Worm (Caenorhabditis elegans) whole organism, young adult: ENCODE results near the gene ver-4.

Source experiments
- B0035.1 ChIP-seq: sonication (generic microtip); optimal IDR thresholded peaks from 2 replicates; lab custom pipeline; 2016; ENCODE audit warnings: missing genetic modification characterization, mild to moderate bottlenecking, missing compliant biosample characterization, missing genotype, missing genetic modification reagents
- B0261.1 ChIP-seq: sonication (generic microtip); optimal IDR thresholded peaks from 2 replicates; lab custom pipeline; 2016; ENCODE audit warnings: mild to moderate bottlenecking, missing genetic modification characterization, moderate library complexity, missing compliant biosample characterization
- C06A6.2 ChIP-seq: fragments of 200-800 bp; sonication (Bioruptor generic); conservative IDR thresholded peaks from 2 replicates; pipeline ENCODE4 v1.3.6; 2022; ENCODE audit warnings: missing genetic modification characterization, missing compliant biosample characterization
- C17E4.6 ChIP-seq: fragments of 200-800 bp; sonication (Bioruptor generic); IDR thresholded peaks from 2 replicates; pipeline ENCODE4 v1.3.6; 2022; ENCODE audit warnings: missing genetic modification reagents, missing genetic modification characterization, missing compliant biosample characterization
- F37B4.10 ChIP-seq: fragments of 200-800 bp; sonication (Bioruptor generic); IDR thresholded peaks from 2 replicates; pipeline ENCODE4 v1.3.6; 2022; ENCODE audit warnings: missing genetic modification characterization, missing compliant biosample characterization
- F52B5.7 ChIP-seq: sonication (generic microtip); optimal IDR thresholded peaks from 2 replicates; lab custom pipeline; 2016; ENCODE audit warnings: mild to moderate bottlenecking, missing genetic modification characterization, missing compliant biosample characterization
- F55B11.4 ChIP-seq: sonication (generic microtip); optimal IDR thresholded peaks from 2 replicates; lab custom pipeline; 2016; ENCODE audit warnings: missing compliant biosample characterization, missing genetic modification characterization, borderline replicate concordance; ENCODE audit not compliant: insufficient read depth
- T07F8.4 ChIP-seq: sonication (generic microtip); optimal IDR thresholded peaks from 2 replicates; lab custom pipeline; 2016; ENCODE audit warnings: mild to moderate bottlenecking, missing genetic modification characterization, moderate library complexity, missing compliant biosample characterization
- akir-1 ChIP-seq: fragments of 200-800 bp; sonication (Bioruptor generic); optimal IDR thresholded peaks from 2 replicates; lab custom pipeline; 2018; ENCODE audit warnings: mild to moderate bottlenecking, missing genetic modification characterization, moderate library complexity, missing compliant biosample characterization
- aptf-3 ChIP-seq: fragments of 200-800 bp; sonication (Bioruptor generic); IDR thresholded peaks from 2 replicates; pipeline ENCODE4 v1.3.6; 2022; ENCODE audit warnings: missing genetic modification characterization, missing compliant biosample characterization
- atf-7 ChIP-seq: sonication (generic microtip); optimal IDR thresholded peaks from 2 replicates; lab custom pipeline; 2017; ENCODE audit warnings: mild to moderate bottlenecking, missing genetic modification characterization, missing compliant biosample characterization
- athp-1 ChIP-seq: sonication (generic microtip); optimal IDR thresholded peaks from 2 replicates; lab custom pipeline; 2017; ENCODE audit warnings: mild to moderate bottlenecking, missing genetic modification characterization, missing compliant biosample characterization
- attf-5 ChIP-seq: fragments of 200-800 bp; sonication (Bioruptor generic); optimal IDR thresholded peaks from 2 replicates; lab custom pipeline; 2018; ENCODE audit warnings: mild to moderate bottlenecking, missing genetic modification characterization, missing compliant biosample characterization
- bed-2 ChIP-seq: fragments of 200-800 bp; sonication (Bioruptor generic); IDR thresholded peaks from 2 replicates; pipeline ENCODE4 v1.3.6; 2022; ENCODE audit warnings: missing genetic modification reagents, missing genetic modification characterization, missing compliant biosample characterization
- ceh-100 ChIP-seq: fragments of 200-800 bp; sonication (Bioruptor generic); IDR thresholded peaks from 2 replicates; pipeline ENCODE4 v1.3.6; 2022; ENCODE audit warnings: missing genetic modification reagents, missing genetic modification characterization, missing compliant biosample characterization
- ceh-40 ChIP-seq: fragments of 200-800 bp; sonication (Bioruptor generic); IDR thresholded peaks from 2 replicates; pipeline ENCODE4 v1.3.6; 2022; ENCODE audit warnings: missing genetic modification characterization, missing compliant biosample characterization
- ceh-79 ChIP-seq: sonication (generic microtip); optimal IDR thresholded peaks from 2 replicates; lab custom pipeline; 2017; ENCODE audit warnings: mild to moderate bottlenecking, missing genetic modification characterization, missing compliant biosample characterization
- die-1 ChIP-seq: sonication (generic microtip); optimal IDR thresholded peaks from 2 replicates; lab custom pipeline; 2016; ENCODE audit warnings: missing genotype, mild to moderate bottlenecking, missing genetic modification characterization, missing compliant biosample characterization
- dox-1 ChIP-seq: fragments of 200-800 bp; sonication (Bioruptor generic); IDR thresholded peaks from 2 replicates; pipeline ENCODE4 v1.3.6; 2022; ENCODE audit warnings: missing genetic modification reagents, missing genetic modification characterization, missing compliant biosample characterization
- dpff-1 ChIP-seq: sonication (generic microtip); optimal IDR thresholded peaks from 2 replicates; lab custom pipeline; 2017; ENCODE audit warnings: mild to moderate bottlenecking, missing genetic modification characterization, missing compliant biosample characterization
- egl-18 ChIP-seq: fragments of 200-800 bp; sonication (Bioruptor generic); IDR thresholded peaks from 2 replicates; pipeline ENCODE4 v1.3.6; 2022; ENCODE audit warnings: missing genetic modification reagents, missing genetic modification characterization, missing compliant biosample characterization
- egrh-3 ChIP-seq: fragments of 200-800 bp; sonication (Bioruptor generic); IDR thresholded peaks from 2 replicates; pipeline ENCODE4 v1.3.6; 2022; ENCODE audit warnings: missing genetic modification reagents, missing genetic modification characterization, missing compliant biosample characterization
- ekl-4 ChIP-seq: fragments of 200-800 bp; sonication (Bioruptor generic); IDR thresholded peaks from 2 replicates; pipeline ENCODE4 v1.3.6; 2022; ENCODE audit warnings: missing genetic modification reagents, missing genetic modification characterization, missing compliant biosample characterization
- fkh-3 ChIP-seq: sonication (generic microtip); optimal IDR thresholded peaks from 2 replicates; lab custom pipeline; 2016; ENCODE audit warnings: mild to moderate bottlenecking, missing genetic modification characterization, missing compliant biosample characterization
- hmg-20 ChIP-seq: fragments of 200-800 bp; sonication (Bioruptor generic); IDR thresholded peaks from 2 replicates; pipeline ENCODE4 v1.3.6; 2022; ENCODE audit warnings: missing genetic modification reagents, missing genetic modification characterization, missing compliant biosample characterization
- let-526 ChIP-seq: fragments of 200-800 bp; sonication (Bioruptor generic); IDR thresholded peaks from 2 replicates; pipeline ENCODE4 v1.3.6; 2022; ENCODE audit warnings: missing genetic modification reagents, missing genetic modification characterization, missing compliant biosample characterization
- lin-26 ChIP-seq: fragments of 200-800 bp; sonication (Bioruptor generic); IDR thresholded peaks from 2 replicates; pipeline ENCODE4 v1.3.6; 2022; ENCODE audit warnings: missing genetic modification reagents, missing genetic modification characterization, missing compliant biosample characterization
- lin-35 ChIP-seq, 3 experiments: fragments of 150-350 bp in 2 of 3; sonication (generic microtip) in 1 of 3; optimal IDR thresholded peaks; 2 replicates each; lab custom pipeline; 2014 to 2018; ENCODE audit warnings: missing biosample characterization in 3 of 3, missing genetic modification characterization in 3 of 3, missing genetic modification reagents in 3 of 3
- lin-40 ChIP-seq: sonication (generic microtip); optimal IDR thresholded peaks from 2 replicates; lab custom pipeline; 2016; ENCODE audit warnings: missing genetic modification characterization, mild to moderate bottlenecking, missing compliant biosample characterization, missing genotype, missing genetic modification reagents
- mes-4 ChIP-seq: sonication (generic microtip); optimal IDR thresholded peaks from 2 replicates; lab custom pipeline; 2016; ENCODE audit warnings: missing genotype, missing genetic modification characterization, missing compliant biosample characterization
- nfyb-1 ChIP-seq: fragments of 200-800 bp; sonication (Bioruptor generic); IDR thresholded peaks from 2 replicates; pipeline ENCODE4 v1.3.6; 2022; ENCODE audit warnings: missing genetic modification reagents, missing genetic modification characterization, missing compliant biosample characterization
- nhr-120 ChIP-seq: fragments of 200-800 bp; sonication (Bioruptor generic); IDR thresholded peaks from 2 replicates; pipeline ENCODE4 v1.3.6; 2022; ENCODE audit warnings: missing genetic modification characterization, missing compliant biosample characterization
- pbrm-1 ChIP-seq: fragments of 200-800 bp; sonication (Bioruptor generic); IDR thresholded peaks from 2 replicates; pipeline ENCODE4 v1.3.6; 2022; ENCODE audit warnings: missing genetic modification reagents, missing genetic modification characterization, missing compliant biosample characterization
- rec-8 ChIP-seq, 2 experiments: sonication (generic microtip); optimal IDR thresholded peaks; 2 replicates each; lab custom pipeline; 2016; ENCODE audit warnings: mild to moderate bottlenecking in 2 of 2, missing genetic modification characterization in 2 of 2, missing genetic modification reagents in 2 of 2, missing genotype in 2 of 2, missing biosample characterization in 1 of 2, missing compliant biosample characterization in 1 of 2, moderate library complexity in 1 of 2
- repo-1 ChIP-seq: sonication (generic microtip); optimal IDR thresholded peaks from 2 replicates; lab custom pipeline; 2017; ENCODE audit warnings: mild to moderate bottlenecking, missing genetic modification characterization, missing compliant biosample characterization
- snpc-3.4 ChIP-seq: sonication (generic microtip); optimal IDR thresholded peaks from 2 replicates; lab custom pipeline; 2017; ENCODE audit warnings: missing genetic modification characterization, mild to moderate bottlenecking, missing compliant biosample characterization, antibody characterized with exemption, moderate library complexity, missing genotype, missing genetic modification reagents
- somi-1 ChIP-seq: fragments of 200-800 bp; sonication (Bioruptor generic); optimal IDR thresholded peaks from 2 replicates; lab custom pipeline; 2018; ENCODE audit warnings: mild to moderate bottlenecking, missing genetic modification characterization, missing compliant biosample characterization
- tbx-9 ChIP-seq: sonication (generic microtip); optimal IDR thresholded peaks from 2 replicates; lab custom pipeline; 2016; ENCODE audit warnings: borderline replicate concordance, missing genetic modification characterization, inconsistent platforms, missing compliant biosample characterization
- tlf-1 ChIP-seq: fragments of 200-800 bp; sonication (Bioruptor generic); optimal IDR thresholded peaks from 2 replicates; lab custom pipeline; 2018; ENCODE audit warnings: mild to moderate bottlenecking, missing genetic modification characterization, missing compliant biosample characterization
- unc-62 ChIP-seq: fragments of 150-350 bp; optimal IDR thresholded peaks from 2 replicates; lab custom pipeline; 2014; ENCODE audit warnings: missing biosample characterization, missing genetic modification reagents, missing genetic modification characterization
- xnd-1 ChIP-seq: sonication (generic microtip); optimal IDR thresholded peaks from 2 replicates; lab custom pipeline; 2016; ENCODE audit warnings: missing genotype, missing genetic modification reagents, missing genetic modification characterization, missing compliant biosample characterization
- zfh-2 ChIP-seq: fragments of 200-800 bp; sonication (Bioruptor generic); conservative IDR thresholded peaks from 2 replicates; pipeline ENCODE4 v1.3.6; 2022; ENCODE audit warnings: missing genetic modification reagents, missing genetic modification characterization, missing compliant biosample characterization
- zim-3 ChIP-seq: sonication (generic microtip); optimal IDR thresholded peaks from 2 replicates; lab custom pipeline; 2017; ENCODE audit warnings: mild to moderate bottlenecking, missing genetic modification characterization, moderate library complexity, missing compliant biosample characterization
- ztf-22 ChIP-seq: fragments of 200-800 bp; sonication (Bioruptor generic); optimal IDR thresholded peaks from 2 replicates; lab custom pipeline; 2018; ENCODE audit warnings: mild to moderate bottlenecking, missing genetic modification characterization, moderate library complexity, missing compliant biosample characterization
- ztf-26 ChIP-seq: sonication (generic microtip); optimal IDR thresholded peaks from 2 replicates; lab custom pipeline; 2017; ENCODE audit warnings: missing genetic modification characterization, missing compliant biosample characterization
- ztf-28 ChIP-seq: fragments of 200-800 bp; sonication (Bioruptor generic); IDR thresholded peaks from 2 replicates; pipeline ENCODE4 v1.3.6; 2022; ENCODE audit warnings: missing genetic modification reagents, missing genetic modification characterization, missing compliant biosample characterization

ver-4 gene

DNA sequence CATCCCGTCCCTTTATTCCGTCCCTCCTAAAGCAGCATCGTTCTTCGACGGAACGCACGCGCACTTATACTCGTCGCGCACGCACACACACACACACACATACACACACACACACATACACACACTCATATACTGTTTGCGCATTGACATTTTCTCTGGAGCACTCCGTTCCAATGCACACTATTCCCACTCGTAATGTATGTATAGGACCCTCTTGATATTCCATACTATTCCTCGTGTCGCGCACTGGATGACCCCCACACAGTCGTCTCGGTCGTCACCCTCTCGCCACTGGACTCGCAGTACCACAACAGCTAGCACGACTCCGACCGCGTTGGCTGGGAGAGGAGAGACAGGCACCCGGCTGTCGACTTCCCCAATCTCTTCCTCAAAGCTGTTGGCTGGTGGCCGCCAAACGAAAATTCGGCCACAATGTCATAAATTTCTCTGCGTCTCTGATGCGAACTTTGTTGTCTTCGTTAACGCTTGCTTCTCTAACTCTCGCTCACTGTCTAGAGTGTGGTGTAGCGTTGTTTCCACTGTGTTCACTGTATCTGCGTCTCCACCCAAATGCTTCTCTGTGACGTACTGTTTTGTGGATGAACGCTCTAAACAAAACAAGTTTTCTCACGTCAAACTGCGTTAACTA is 49.0 kb downstream of the ver-4 start (continued):
- 0 out of 2 replicates have a peak, but pooled peaks have one; percentile 45 for TF ChIP-seq lin-26
- 0 out of 2 replicates have a peak, but pooled peaks have one; percentile 19 for TF ChIP-seq ceh-100 (GFP tag; lab: Robert Waterston, UW)
- TF ChIP-seq rec-8 (tag; optimal IDR thresholded peaks at IDR 0.05; lab: Kevin White, UChicago), result peak in 1 of 2 experiments; percentile 52
- TF ChIP-seq aptf-3 (GFP tag; lab: Robert Waterston, UW), result no peak
- peak; percentile 21 for TF ChIP-seq die-1 (tag; lab: Kevin White, UChicago)
- TF ChIP-seq F52B5.7 (tag; lab: Kevin White, UChicago), result peak; percentile 31
- peak; percentile 68 for TF ChIP-seq repo-1
- TF ChIP-seq tlf-1, result no peak
- peak in 1 of 3 experiments; percentile 64 for TF ChIP-seq lin-35 (GFP tag; optimal IDR thresholded peaks at IDR 0.05; lab: Kevin White, UChicago)
- TF ChIP-seq ekl-4 (GFP tag; lab: Robert Waterston, UW), result peak; percentile 75
- no peak for TF ChIP-seq F55B11.4 (tag; lab: Kevin White, UChicago)
- TF ChIP-seq C17E4.6 (GFP tag; lab: Robert Waterston, UW), result no peak
- no peak for TF ChIP-seq tbx-9 (tag; lab: Kevin White, UChicago)
- no peak for TF ChIP-seq fkh-3 (tag; lab: Kevin White, UChicago)
- TF ChIP-seq C06A6.2 (GFP tag; lab: Robert Waterston, UW), result peak; percentile 51; the same call in 1 of the 2 replicates
- no peak for TF ChIP-seq ceh-79 (tag; lab: Kevin White, UChicago)
- no peak for TF ChIP-seq unc-62
- TF ChIP-seq akir-1 (GFP tag; lab: Kevin White, UChicago), result peak; percentile 57
- TF ChIP-seq dpff-1 (tag; lab: Kevin White, UChicago), result no peak
- no peak for TF ChIP-seq ceh-40 (GFP tag; lab: Robert Waterston, UW)
- no peak for TF ChIP-seq nhr-120
- no peak; the same call in 1 of the 2 replicates for TF ChIP-seq let-526 (GFP tag; lab: Robert Waterston, UW)
- peak; percentile 21 for TF ChIP-seq snpc-3.4 (tag; lab: Kevin White, UChicago)
- peak; percentile 80 for TF ChIP-seq nfyb-1 (GFP tag; lab: Robert Waterston, UW)
- peak; percentile 52 for TF ChIP-seq somi-1 (GFP tag; lab: Kevin White, UChicago)
- TF ChIP-seq egrh-3 (GFP tag; lab: Robert Waterston, UW), result peak; percentile 86
- peak; percentile 83 for TF ChIP-seq ztf-26
- TF ChIP-seq B0261.1 (tag; lab: Kevin White, UChicago), result no peak
- peak; percentile 81 for TF ChIP-seq attf-5 (GFP tag; lab: Kevin White, UChicago)
- peak; percentile 94 for TF ChIP-seq lin-40 (tag; lab: Kevin White, UChicago)
- TF ChIP-seq athp-1 (tag; lab: Kevin White, UChicago), result peak; percentile 38
- TF ChIP-seq F37B4.10 (GFP tag; lab: Robert Waterston, UW), result 0 out of 2 replicates have a peak, but pooled peaks have one; percentile 22
- TF ChIP-seq dox-1 (GFP tag; lab: Robert Waterston, UW), result peak; percentile 90
- no peak for TF ChIP-seq ztf-22 (GFP tag; lab: Kevin White, UChicago)
- no peak for TF ChIP-seq xnd-1 (tag; lab: Kevin White, UChicago)
- no peak for TF ChIP-seq zim-3 (tag; lab: Kevin White, UChicago)
- TF ChIP-seq hmg-20 (GFP tag; lab: Robert Waterston, UW), result peak; percentile 31

DNA sequence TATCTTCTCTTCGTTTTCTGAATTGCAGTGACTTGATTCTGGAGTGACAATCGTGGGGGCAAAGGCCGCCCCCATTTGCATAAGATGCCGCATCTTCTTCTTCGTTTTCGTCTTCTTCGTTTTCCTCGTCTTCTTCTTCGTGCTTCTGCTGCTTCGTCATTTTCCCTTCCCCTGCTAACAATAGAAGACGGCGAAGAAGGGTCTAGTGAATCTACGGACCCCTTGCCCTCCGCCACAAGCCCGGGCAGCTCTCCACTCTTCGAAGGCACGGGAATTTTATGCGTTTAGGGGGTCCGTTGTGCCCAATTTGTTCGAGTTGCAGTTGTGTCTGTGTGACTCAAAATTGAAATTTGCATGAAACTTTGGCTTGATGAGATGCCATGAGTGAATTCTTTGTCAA is 49.7 kb downstream of the ver-4 start:
- no peak for TF ChIP-seq atf-7 (tag; lab: Kevin White, UChicago)
- no peak for TF ChIP-seq egl-18 (GFP tag; lab: Robert Waterston, UW)
- TF ChIP-seq pbrm-1 (GFP tag; lab: Robert Waterston, UW), result 0 out of 2 replicates have a peak, but pooled peaks have one; percentile 11
- TF ChIP-seq ztf-28 (GFP tag; lab: Robert Waterston, UW), result 0 out of 2 replicates have a peak, but pooled peaks have one; percentile 18
- no peak for TF ChIP-seq B0035.1 (tag; lab: Kevin White, UChicago)
- no peak for TF ChIP-seq T07F8.4 (tag; lab: Kevin White, UChicago)
- TF ChIP-seq xnd-1 (tag; lab: Kevin White, UChicago), result no peak
- TF ChIP-seq nfyb-1 (GFP tag; lab: Robert Waterston, UW), result 0 out of 2 replicates have a peak, but pooled peaks have one; percentile 38
- no peak for TF ChIP-seq snpc-3.4 (tag; lab: Kevin White, UChicago)
- TF ChIP-seq zfh-2 (GFP tag; lab: Robert Waterston, UW), result 0 out of 2 replicates have a peak, but pooled peaks have one; percentile 9
- no peak for TF ChIP-seq bed-2 (GFP tag; lab: Robert Waterston, UW)
- TF ChIP-seq mes-4 (tag; lab: Kevin White, UChicago), result no peak
